Worm (Caenorhabditis elegans) whole organism, young adult: ENCODE data around the gene D1054.5.

Experiments
- B0019.2 ChIP-seq: fragments of 200-800 bp; sonication (Bioruptor generic); conservative IDR thresholded peaks from 2 replicates; pipeline ENCODE4 v1.3.6; 2022; ENCODE audit warnings: missing genetic modification reagents, missing genetic modification characterization, missing compliant biosample characterization
- F10E7.11 ChIP-seq: sonication (generic microtip); optimal IDR thresholded peaks from 2 replicates; lab custom pipeline; 2017; ENCODE audit warnings: mild to moderate bottlenecking, missing genetic modification characterization, moderate library complexity, missing compliant biosample characterization
- F23B12.7 ChIP-seq: sonication (generic microtip); optimal IDR thresholded peaks from 2 replicates; lab custom pipeline; 2017; ENCODE audit warnings: missing genetic modification characterization, mild to moderate bottlenecking, missing compliant biosample characterization, antibody characterized with exemption, moderate library complexity; ENCODE audit not compliant: insufficient read depth
- F33H1.4 ChIP-seq: fragments of 200-800 bp; sonication (Bioruptor generic); IDR thresholded peaks from 2 replicates; pipeline ENCODE4 v1.3.6; 2022; ENCODE audit warnings: missing genetic modification reagents, missing genetic modification characterization, missing compliant biosample characterization
- F39B2.1 ChIP-seq: fragments of 200-800 bp; sonication (Bioruptor generic); IDR thresholded peaks from 2 replicates; pipeline ENCODE4 v1.3.6; 2022; ENCODE audit warnings: missing genetic modification reagents, missing genetic modification characterization, missing compliant biosample characterization
- F52B5.7 ChIP-seq: sonication (generic microtip); optimal IDR thresholded peaks from 2 replicates; lab custom pipeline; 2016; ENCODE audit warnings: mild to moderate bottlenecking, missing genetic modification characterization, missing compliant biosample characterization
- F55B11.4 ChIP-seq: sonication (generic microtip); optimal IDR thresholded peaks from 2 replicates; lab custom pipeline; 2016; ENCODE audit warnings: missing compliant biosample characterization, missing genetic modification characterization, borderline replicate concordance; ENCODE audit not compliant: insufficient read depth
- K12H6.12 ChIP-seq: fragments of 200-800 bp; sonication (Bioruptor generic); optimal IDR thresholded peaks from 2 replicates; lab custom pipeline; 2018; ENCODE audit warnings: mild to moderate bottlenecking, missing genetic modification characterization, missing compliant biosample characterization
- T07F8.4 ChIP-seq: sonication (generic microtip); optimal IDR thresholded peaks from 2 replicates; lab custom pipeline; 2016; ENCODE audit warnings: mild to moderate bottlenecking, missing genetic modification characterization, moderate library complexity, missing compliant biosample characterization
- T26A5.8 ChIP-seq: sonication (generic microtip); optimal IDR thresholded peaks from 2 replicates; lab custom pipeline; 2016; ENCODE audit warnings: missing genetic modification characterization, missing compliant biosample characterization
- ZK185.1 ChIP-seq: sonication (generic microtip); optimal IDR thresholded peaks from 2 replicates; lab custom pipeline; 2016; ENCODE audit warnings: mild to moderate bottlenecking, missing genetic modification characterization, missing compliant biosample characterization; ENCODE audit not compliant: poor library complexity, severe bottlenecking
- akir-1 ChIP-seq: fragments of 200-800 bp; sonication (Bioruptor generic); optimal IDR thresholded peaks from 2 replicates; lab custom pipeline; 2018; ENCODE audit warnings: mild to moderate bottlenecking, missing genetic modification characterization, moderate library complexity, missing compliant biosample characterization
- ama-1 ChIP-seq, 3 experiments: fragments of 150-350 bp in 1 of 3; sonication (generic microtip) in 2 of 3; optimal IDR thresholded peaks; 2 replicates each; lab custom pipeline; 2014 to 2018; ENCODE audit warnings: missing biosample characterization in 2 of 3, missing genetic modification characterization in 2 of 3, missing genetic modification reagents in 2 of 3
- aptf-3 ChIP-seq: fragments of 200-800 bp; sonication (Bioruptor generic); IDR thresholded peaks from 2 replicates; pipeline ENCODE4 v1.3.6; 2022; ENCODE audit warnings: missing genetic modification characterization, missing compliant biosample characterization
- atf-7 ChIP-seq: sonication (generic microtip); optimal IDR thresholded peaks from 2 replicates; lab custom pipeline; 2017; ENCODE audit warnings: mild to moderate bottlenecking, missing genetic modification characterization, missing compliant biosample characterization
- attf-3 ChIP-seq: fragments of 200-800 bp; sonication (Bioruptor generic); conservative IDR thresholded peaks from 2 replicates; pipeline ENCODE4 v1.3.6; 2022; ENCODE audit warnings: missing genetic modification reagents, missing genetic modification characterization, missing compliant biosample characterization
- bed-1 ChIP-seq: fragments of 200-800 bp; sonication (Bioruptor generic); IDR thresholded peaks from 2 replicates; pipeline ENCODE4 v1.3.6; 2022; ENCODE audit warnings: missing genetic modification reagents, missing genetic modification characterization, missing compliant biosample characterization
- cebp-2 ChIP-seq: fragments of 200-800 bp; sonication (Bioruptor generic); IDR thresholded peaks from 2 replicates; pipeline ENCODE4 v1.3.6; 2022; ENCODE audit warnings: missing genetic modification characterization, missing compliant biosample characterization
- ceh-27 ChIP-seq: fragments of 200-800 bp; sonication (Bioruptor generic); optimal IDR thresholded peaks from 2 replicates; lab custom pipeline; 2018; ENCODE audit warnings: mild to moderate bottlenecking, missing genetic modification characterization, moderate library complexity, missing compliant biosample characterization
- ceh-58 ChIP-seq: fragments of 200-800 bp; sonication (Bioruptor generic); IDR thresholded peaks from 2 replicates; pipeline ENCODE4 v1.3.6; 2022; ENCODE audit warnings: missing genetic modification characterization, missing compliant biosample characterization
- ceh-91 ChIP-seq: fragments of 200-800 bp; sonication (Bioruptor generic); IDR thresholded peaks from 2 replicates; pipeline ENCODE4 v1.3.6; 2022; ENCODE audit warnings: missing genetic modification reagents, missing genetic modification characterization, missing compliant biosample characterization
- chd-7 ChIP-seq: sonication (generic microtip); optimal IDR thresholded peaks from 2 replicates; lab custom pipeline; 2016; ENCODE audit warnings: mild to moderate bottlenecking, missing genetic modification characterization, moderate library complexity, missing compliant biosample characterization
- dpff-1 ChIP-seq: sonication (generic microtip); optimal IDR thresholded peaks from 2 replicates; lab custom pipeline; 2017; ENCODE audit warnings: mild to moderate bottlenecking, missing genetic modification characterization, missing compliant biosample characterization
- egl-18 ChIP-seq: fragments of 200-800 bp; sonication (Bioruptor generic); IDR thresholded peaks from 2 replicates; pipeline ENCODE4 v1.3.6; 2022; ENCODE audit warnings: missing genetic modification reagents, missing genetic modification characterization, missing compliant biosample characterization
- egl-44 ChIP-seq: fragments of 200-800 bp; sonication (Bioruptor generic); IDR thresholded peaks from 2 replicates; pipeline ENCODE4 v1.3.6; 2022; ENCODE audit warnings: missing genetic modification reagents, missing genetic modification characterization, missing compliant biosample characterization
- fkh-3 ChIP-seq: sonication (generic microtip); optimal IDR thresholded peaks from 2 replicates; lab custom pipeline; 2016; ENCODE audit warnings: mild to moderate bottlenecking, missing genetic modification characterization, missing compliant biosample characterization
- him-1 ChIP-seq: sonication (generic microtip); optimal IDR thresholded peaks from 2 replicates; lab custom pipeline; 2016; ENCODE audit warnings: missing genotype, missing genetic modification reagents, missing genetic modification characterization, missing compliant biosample characterization
- hlh-26 ChIP-seq: fragments of 200-800 bp; sonication (Bioruptor generic); conservative IDR thresholded peaks from 2 replicates; pipeline ENCODE4 v1.3.6; 2022; ENCODE audit warnings: missing genetic modification reagents, missing genetic modification characterization, missing compliant biosample characterization
- hmg-1.2 ChIP-seq: fragments of 200-800 bp; sonication (Bioruptor generic); IDR thresholded peaks from 2 replicates; pipeline ENCODE4 v1.3.6; 2022; ENCODE audit warnings: missing genetic modification reagents, missing genetic modification characterization, missing compliant biosample characterization
- lin-35 ChIP-seq, 3 experiments: fragments of 150-350 bp in 2 of 3; sonication (generic microtip) in 1 of 3; optimal IDR thresholded peaks; 2 replicates each; lab custom pipeline; 2014 to 2018; ENCODE audit warnings: missing biosample characterization in 3 of 3, missing genetic modification characterization in 3 of 3, missing genetic modification reagents in 3 of 3
- lin-54 ChIP-seq: fragments of 200-800 bp; sonication (Bioruptor generic); optimal IDR thresholded peaks from 2 replicates; lab custom pipeline; 2018; ENCODE audit warnings: mild to moderate bottlenecking, missing genetic modification characterization, missing compliant biosample characterization
- lsy-27 ChIP-seq: sonication (generic microtip); optimal IDR thresholded peaks from 2 replicates; lab custom pipeline; 2017; ENCODE audit warnings: missing genetic modification characterization, mild to moderate bottlenecking, missing compliant biosample characterization, antibody characterized with exemption, missing genotype, borderline replicate concordance; ENCODE audit not compliant: insufficient read depth
- madf-3 ChIP-seq: fragments of 200-800 bp; sonication (Bioruptor generic); IDR thresholded peaks from 2 replicates; pipeline ENCODE4 v1.3.6; 2022; ENCODE audit warnings: missing genetic modification reagents, missing genetic modification characterization, missing compliant biosample characterization
- madf-8 ChIP-seq: fragments of 200-800 bp; sonication (Bioruptor generic); conservative IDR thresholded peaks from 2 replicates; pipeline ENCODE4 v1.3.6; 2022; ENCODE audit warnings: missing genetic modification reagents, missing genetic modification characterization, missing compliant biosample characterization
- mes-4 ChIP-seq: sonication (generic microtip); optimal IDR thresholded peaks from 2 replicates; lab custom pipeline; 2016; ENCODE audit warnings: missing genotype, missing genetic modification characterization, missing compliant biosample characterization
- nfya-2 ChIP-seq: fragments of 200-800 bp; sonication (Bioruptor generic); IDR thresholded peaks from 2 replicates; pipeline ENCODE4 v1.3.6; 2022; ENCODE audit warnings: missing genetic modification reagents, missing genetic modification characterization, missing compliant biosample characterization
- nhr-27 ChIP-seq: fragments of 200-800 bp; sonication (Bioruptor generic); optimal IDR thresholded peaks from 2 replicates; lab custom pipeline; 2018; ENCODE audit warnings: mild to moderate bottlenecking, missing genetic modification characterization, moderate library complexity, missing compliant biosample characterization
- nhr-90 ChIP-seq: sonication (generic microtip); optimal IDR thresholded peaks from 2 replicates; lab custom pipeline; 2016; ENCODE audit warnings: missing genotype, mild to moderate bottlenecking, missing genetic modification characterization, missing compliant biosample characterization
- pha-4 ChIP-seq: fragments of 150-350 bp; sonication (generic microtip); optimal IDR thresholded peaks from 2 replicates; lab custom pipeline; 2014; ENCODE audit warnings: missing biosample characterization, missing genetic modification reagents, missing genetic modification characterization
- snpc-4 ChIP-seq, 5 experiments: fragments of 150-350 bp in 1 of 5; sonication (generic microtip) in 4 of 5; optimal IDR thresholded peaks; 2 replicates each; lab custom pipeline; 2014 to 2018; ENCODE audit warnings: missing genetic modification characterization in 5 of 5, missing biosample characterization in 3 of 5, antibody characterized with exemption in 2 of 5, mild to moderate bottlenecking in 2 of 5, missing compliant biosample characterization in 2 of 5, missing genotype in 2 of 5, moderate library complexity in 2 of 5, missing genetic modification reagents in 1 of 5
- tbp1 ChIP-seq: fragments of 200-800 bp; sonication (Bioruptor generic); optimal IDR thresholded peaks from 2 replicates; lab custom pipeline; 2018; ENCODE audit warnings: mild to moderate bottlenecking, missing genetic modification characterization, missing compliant biosample characterization
- tbx-9 ChIP-seq: sonication (generic microtip); optimal IDR thresholded peaks from 2 replicates; lab custom pipeline; 2016; ENCODE audit warnings: borderline replicate concordance, missing genetic modification characterization, inconsistent platforms, missing compliant biosample characterization
- tlf-1 ChIP-seq: fragments of 200-800 bp; sonication (Bioruptor generic); optimal IDR thresholded peaks from 2 replicates; lab custom pipeline; 2018; ENCODE audit warnings: mild to moderate bottlenecking, missing genetic modification characterization, missing compliant biosample characterization
- unc-62 ChIP-seq: fragments of 150-350 bp; optimal IDR thresholded peaks from 2 replicates; lab custom pipeline; 2014; ENCODE audit warnings: missing biosample characterization, missing genetic modification reagents, missing genetic modification characterization
- xnd-1 ChIP-seq: sonication (generic microtip); optimal IDR thresholded peaks from 2 replicates; lab custom pipeline; 2016; ENCODE audit warnings: missing genotype, missing genetic modification reagents, missing genetic modification characterization, missing compliant biosample characterization
- zim-3 ChIP-seq: sonication (generic microtip); optimal IDR thresholded peaks from 2 replicates; lab custom pipeline; 2017; ENCODE audit warnings: mild to moderate bottlenecking, missing genetic modification characterization, moderate library complexity, missing compliant biosample characterization
- ztf-22 ChIP-seq: fragments of 200-800 bp; sonication (Bioruptor generic); optimal IDR thresholded peaks from 2 replicates; lab custom pipeline; 2018; ENCODE audit warnings: mild to moderate bottlenecking, missing genetic modification characterization, moderate library complexity, missing compliant biosample characterization
- ztf-25 ChIP-seq: fragments of 200-800 bp; sonication (Bioruptor generic); IDR thresholded peaks from 2 replicates; pipeline ENCODE4 v1.3.6; 2022; ENCODE audit warnings: missing genetic modification reagents, missing genetic modification characterization, missing compliant biosample characterization

The D1054.5 gene

ce11 chrV:10736756-10737155, 39.6 kb downstream of the D1054.5 start, which contains the start of the genes mre-11 and wdr-5.3 (continued):
- TF ChIP-seq dpff-1 (no peak), ZK185.1 (peak; percentile 70), hmg-1.2 (GFP tag; lab: Robert Waterston, UW) (peak; percentile 21; the same call in 1 of the 2 replicates), chd-7 (tag; lab: Kevin White, UChicago) (no peak), bed-1 (GFP tag; lab: Robert Waterston, UW) (no peak), lsy-27 (tag; lab: Kevin White, UChicago) (no peak), snpc-4 (GFP tag; optimal IDR thresholded peaks at IDR 0.05; lab: Kevin White, UChicago) (no peak), snpc-4 (tag; optimal IDR thresholded peaks at IDR 0.05; lab: Kevin White, UChicago) (peak in 1 of 4 experiments; percentile 44), ceh-27 (GFP tag; lab: Kevin White, UChicago) (peak; percentile 70), unc-62 (GFP tag; lab: Kevin White, UChicago) (no peak), hlh-26 (GFP tag; lab: Robert Waterston, UW) (no peak), T26A5.8 (tag; lab: Kevin White, UChicago) (no peak), K12H6.12 (tag; lab: Kevin White, UChicago) (no peak), tlf-1 (GFP tag; lab: Kevin White, UChicago) (peak; percentile 14), pha-4 (tag; lab: Kevin White, UChicago) (no peak), madf-8 (GFP tag; lab: Robert Waterston, UW) (peak; percentile 65), him-1 (tag; lab: Kevin White, UChicago) (peak; percentile 8), ztf-25 (GFP tag; lab: Robert Waterston, UW) (no peak), F33H1.4 (peak; percentile 25; the same call in 1 of the 2 replicates), nhr-90 (no peak), F55B11.4 (no peak), ceh-91 (GFP tag; lab: Robert Waterston, UW) (peak; percentile 29; the same call in 1 of the 2 replicates), F10E7.11 (tag; lab: Kevin White, UChicago) (no peak), fkh-3 (no peak), cebp-2 (GFP tag; lab: Robert Waterston, UW) (no peak), egl-44 (GFP tag; lab: Robert Waterston, UW) (no peak), T07F8.4 (tag; lab: Kevin White, UChicago) (no peak), aptf-3 (GFP tag; lab: Robert Waterston, UW) (no peak), tbx-9 (tag; lab: Kevin White, UChicago) (no peak), ceh-58 (GFP tag; lab: Robert Waterston, UW) (no peak), atf-7 (tag; lab: Kevin White, UChicago) (no peak), F23B12.7 (no peak), attf-3 (GFP tag; lab: Robert Waterston, UW) (no peak), zim-3 (tag; lab: Kevin White, UChicago) (no peak), nhr-27 (tag; lab: Kevin White, UChicago) (no peak), lin-54 (peak; percentile 80), mes-4 (tag; lab: Kevin White, UChicago) (no peak), ama-1 (optimal IDR thresholded peaks at IDR 0.05; lab: Kevin White, UChicago) (no peak), ama-1 (GFP tag; optimal IDR thresholded peaks at IDR 0.05; lab: Kevin White, UChicago) (no peak), F39B2.1 (GFP tag; lab: Robert Waterston, UW) (no peak), tbp1 (GFP tag; lab: Kevin White, UChicago) (no peak), B0019.2 (GFP tag; lab: Robert Waterston, UW) (no peak), egl-18 (GFP tag; lab: Robert Waterston, UW) (no peak), akir-1 (GFP tag; lab: Kevin White, UChicago) (no peak), madf-3 (GFP tag; lab: Robert Waterston, UW) (no peak), nfya-2 (GFP tag; lab: Robert Waterston, UW) (no peak), lin-35 (GFP tag; optimal IDR thresholded peaks at IDR 0.05; lab: Kevin White, UChicago) (no peak), xnd-1 (tag; lab: Kevin White, UChicago) (peak; percentile 9), F52B5.7 (no peak), ztf-22 (GFP tag; lab: Kevin White, UChicago) (no peak)
